Worm (Caenorhabditis elegans) whole organism, late embryonic: ENCODE results near the gene unc-71.

ENCODE experiments used
- ama-1 ChIP-seq: fragments of 150-350 bp; optimal IDR thresholded peaks from 2 replicates; lab custom pipeline; 2014
- ceh-45 ChIP-seq: fragments of 200-800 bp; sonication (Bioruptor generic); IDR thresholded peaks from 2 replicates; pipeline ENCODE4 v1.3.6; 2022; ENCODE audit warnings: missing genetic modification reagents, missing genetic modification characterization, missing compliant biosample characterization
- lin-11 ChIP-seq: fragments of 200-800 bp; sonication (Bioruptor generic); optimal IDR thresholded peaks from 2 replicates; lab custom pipeline; 2018; ENCODE audit warnings: mild to moderate bottlenecking, missing genetic modification characterization, missing compliant biosample characterization
- nhr-11 ChIP-seq: fragments of 150-350 bp; optimal IDR thresholded peaks from 2 replicates; lab custom pipeline; 2014; ENCODE audit warnings: missing biosample characterization, missing genetic modification characterization
- pqm-1 ChIP-seq: sonication (generic microtip); optimal IDR thresholded peaks from 2 replicates; lab custom pipeline; 2016; ENCODE audit warnings: missing genetic modification characterization, missing compliant biosample characterization
- unc-55 ChIP-seq: sonication (generic microtip); optimal IDR thresholded peaks from 2 replicates; lab custom pipeline; 2017; ENCODE audit warnings: missing biosample characterization, missing genetic modification reagents, missing genetic modification characterization

ce11 chrIII:12870060-12870696, 21.4 kb downstream of the unc-71 start, which contains the start of gene Y37D8A.6:
- TF ChIP-seq ceh-45: no peak
- TF ChIP-seq ama-1 (lab: Kevin White, UChicago): no peak
- TF ChIP-seq lin-11 (tag; lab: Kevin White, UChicago): no peak
- no peak for TF ChIP-seq unc-55 (GFP tag; lab: Kevin White, UChicago)
- no peak for TF ChIP-seq nhr-11 (tag; lab: Kevin White, UChicago)
- no peak for TF ChIP-seq pqm-1 (tag; lab: Kevin White, UChicago)
